Worm (Caenorhabditis elegans) whole organism, L4 larva: ENCODE measurements around the gene egrh-3.
A peak's percentile ranks its signal among the peaks of the same experiment; 100 is the strongest.

Experiments
- D1046.2 ChIP-seq: fragments of 200-800 bp; sonication (Bioruptor generic); IDR thresholded peaks from 2 replicates; pipeline ENCODE4 v1.3.6; 2022; ENCODE audit warnings: missing genetic modification characterization, missing compliant biosample characterization
- F37D6.2 ChIP-seq: sonication (generic microtip); optimal IDR thresholded peaks from 2 replicates; lab custom pipeline; 2016; ENCODE audit warnings: mild to moderate bottlenecking, missing genetic modification characterization, missing compliant biosample characterization
- F44E2.7 ChIP-seq: fragments of 200-800 bp; sonication (Bioruptor generic); IDR thresholded peaks from 2 replicates; pipeline ENCODE4 v2.1.2; 2022; ENCODE audit warnings: missing genetic modification characterization, missing compliant biosample characterization
- R02D3.7 ChIP-seq: fragments of 150-350 bp; sonication (generic microtip); optimal IDR thresholded peaks from 3 replicates; lab custom pipeline; 2014; ENCODE audit warnings: missing biosample characterization, missing genetic modification characterization
- T20F7.1 ChIP-seq: fragments of 200-800 bp; sonication (Bioruptor generic); optimal IDR thresholded peaks from 2 replicates; lab custom pipeline; 2018; ENCODE audit warnings: mild to moderate bottlenecking, missing genetic modification characterization, missing compliant biosample characterization
- Y105C5A.15 ChIP-seq: fragments of 200-800 bp; sonication (Bioruptor generic); IDR thresholded peaks from 2 replicates; pipeline ENCODE4 v1.3.6; 2022; ENCODE audit warnings: missing genetic modification characterization, missing compliant biosample characterization
- Y48G9A.11 ChIP-seq: fragments of 200-800 bp; sonication (Bioruptor generic); IDR thresholded peaks from 2 replicates; pipeline ENCODE4 v1.3.6; 2022; ENCODE audit warnings: missing genetic modification reagents, missing genetic modification characterization, missing compliant biosample characterization
- aha-1 ChIP-seq: fragments of 150-350 bp; peaks from one replicate; lab custom pipeline; 2014; ENCODE audit warnings: missing biosample characterization, missing genetic modification characterization
- ceh-44 ChIP-seq: fragments of 200-800 bp; sonication (Bioruptor generic); IDR thresholded peaks from 2 replicates; pipeline ENCODE4 v1.3.6; 2022; ENCODE audit warnings: missing genetic modification reagents, missing genetic modification characterization, missing compliant biosample characterization
- ceh-82 ChIP-seq: sonication (generic microtip); optimal IDR thresholded peaks from 2 replicates; lab custom pipeline; 2017; ENCODE audit warnings: missing biosample characterization, missing genetic modification characterization
- ctbp-1 ChIP-seq: fragments of 200-800 bp; sonication (Bioruptor generic); IDR thresholded peaks from 2 replicates; pipeline ENCODE4 v1.3.6; 2022; ENCODE audit warnings: missing genetic modification reagents, missing genetic modification characterization, missing compliant biosample characterization
- daf-19 ChIP-seq: fragments of 200-800 bp; sonication (Bioruptor generic); conservative IDR thresholded peaks from 2 replicates; pipeline ENCODE4 v1.3.6; 2022; ENCODE audit warnings: missing genetic modification characterization, missing compliant biosample characterization
- dmd-8 ChIP-seq: fragments of 200-800 bp; sonication (Bioruptor generic); IDR thresholded peaks from 2 replicates; pipeline ENCODE4 v1.3.6; 2022; ENCODE audit warnings: missing genetic modification characterization, missing compliant biosample characterization
- dpl-1 ChIP-seq: fragments of 150-350 bp; optimal IDR thresholded peaks from 2 replicates; lab custom pipeline; 2014; ENCODE audit warnings: missing biosample characterization, missing genetic modification reagents, missing genetic modification characterization
- duxl-1 ChIP-seq: sonication (generic microtip); optimal IDR thresholded peaks from 2 replicates; lab custom pipeline; 2016; ENCODE audit warnings: mild to moderate bottlenecking, missing genetic modification characterization, moderate library complexity, missing compliant biosample characterization; ENCODE audit not compliant: poor library complexity
- egl-27 ChIP-seq: sonication (generic microtip); optimal IDR thresholded peaks from 3 replicates; lab custom pipeline; 2017; ENCODE audit warnings: missing biosample characterization, missing genetic modification reagents, missing genetic modification characterization
- egl-43 ChIP-seq: fragments of 200-800 bp; sonication (Bioruptor generic); IDR thresholded peaks from 2 replicates; pipeline ENCODE4 v1.3.6; 2022; ENCODE audit warnings: missing genetic modification reagents, missing genetic modification characterization, missing compliant biosample characterization
- fos-1 ChIP-seq: fragments of 150-350 bp; optimal IDR thresholded peaks from 2 replicates; lab custom pipeline; 2014; ENCODE audit warnings: missing biosample characterization, missing genetic modification characterization
- gei-8 ChIP-seq: fragments of 200-800 bp; sonication (Bioruptor generic); optimal IDR thresholded peaks from 2 replicates; lab custom pipeline; 2018; ENCODE audit warnings: mild to moderate bottlenecking, missing genetic modification characterization, missing compliant biosample characterization
- hif-1 ChIP-seq, 2 experiments: sonication (generic microtip); optimal IDR thresholded peaks; 2 replicates each; lab custom pipeline; 2016 to 2017; ENCODE audit warnings: missing compliant biosample characterization in 2 of 2, missing genetic modification characterization in 2 of 2, missing genetic modification reagents in 2 of 2, missing genotype in 2 of 2, mild to moderate bottlenecking in 1 of 2
- jun-1 ChIP-seq: fragments of 150-350 bp; optimal IDR thresholded peaks from 2 replicates; lab custom pipeline; 2014; ENCODE audit warnings: missing biosample characterization, missing genetic modification reagents, missing genetic modification characterization
- lim-7 ChIP-seq: fragments of 200-800 bp; sonication (Bioruptor generic); IDR thresholded peaks from 2 replicates; pipeline ENCODE4 v1.3.6; 2022; ENCODE audit warnings: missing genetic modification characterization, missing compliant biosample characterization
- lin-13 ChIP-seq: fragments of 150-350 bp; optimal IDR thresholded peaks from 2 replicates; lab custom pipeline; 2014; ENCODE audit warnings: missing biosample characterization, missing genetic modification reagents, missing genetic modification characterization
- lin-38 ChIP-seq: fragments of 200-800 bp; sonication (Bioruptor generic); IDR thresholded peaks from 2 replicates; pipeline ENCODE4 v1.3.6; 2022; ENCODE audit warnings: missing genetic modification reagents, missing genetic modification characterization, missing compliant biosample characterization
- lin-39 ChIP-seq: fragments of 150-350 bp; optimal IDR thresholded peaks from 2 replicates; lab custom pipeline; 2014; ENCODE audit warnings: missing biosample characterization, missing genetic modification reagents, missing genetic modification characterization
- mdl-1 ChIP-seq, 2 experiments: fragments of 150-350 bp in 1 of 2; sonication (generic microtip) in 1 of 2; optimal IDR thresholded peaks; 2 replicates each; lab custom pipeline; 2014 to 2017; ENCODE audit warnings: missing biosample characterization in 2 of 2, missing genetic modification characterization in 2 of 2
- mdt-29 ChIP-seq: fragments of 200-800 bp; sonication (Bioruptor generic); IDR thresholded peaks from 2 replicates; pipeline ENCODE4 v1.3.6; 2022; ENCODE audit warnings: missing genetic modification reagents, missing genetic modification characterization, missing compliant biosample characterization
- mxl-2 ChIP-seq: fragments of 200-800 bp; sonication (Bioruptor generic); conservative IDR thresholded peaks from 2 replicates; pipeline ENCODE4 v1.3.6; 2022; ENCODE audit warnings: missing genetic modification reagents, missing genetic modification characterization, missing compliant biosample characterization
- nhr-25 ChIP-seq: sonication (generic microtip); optimal IDR thresholded peaks from 2 replicates; lab custom pipeline; 2017; ENCODE audit warnings: missing genetic modification characterization, mild to moderate bottlenecking, missing compliant biosample characterization, antibody characterized with exemption, moderate library complexity, borderline replicate concordance; ENCODE audit not compliant: insufficient read depth
- nhr-28 ChIP-seq: fragments of 150-350 bp; optimal IDR thresholded peaks from 2 replicates; lab custom pipeline; 2014; ENCODE audit warnings: missing biosample characterization, missing genetic modification characterization
- nhr-42 ChIP-seq: fragments of 200-800 bp; sonication (Bioruptor generic); IDR thresholded peaks from 2 replicates; pipeline ENCODE4 v1.3.6; 2022; ENCODE audit warnings: missing genetic modification characterization, missing compliant biosample characterization
- pqm-1 ChIP-seq: sonication (generic microtip); optimal IDR thresholded peaks from 2 replicates; lab custom pipeline; 2017; ENCODE audit warnings: missing biosample characterization, missing genetic modification characterization
- rbr-2 ChIP-seq: sonication (generic microtip); optimal IDR thresholded peaks from 2 replicates; lab custom pipeline; 2016; ENCODE audit warnings: missing genotype, missing genetic modification characterization, missing compliant biosample characterization
- skn-1 ChIP-seq: fragments of 150-350 bp; optimal IDR thresholded peaks from 2 replicates; lab custom pipeline; 2014; ENCODE audit warnings: missing biosample characterization, missing genetic modification characterization
- tag-97 ChIP-seq: fragments of 200-800 bp; sonication (Bioruptor generic); IDR thresholded peaks from 2 replicates; pipeline ENCODE4 v1.3.6; 2022; ENCODE audit warnings: missing genetic modification characterization, missing compliant biosample characterization
- tra-1 ChIP-seq: fragments of 200-800 bp; sonication (Bioruptor generic); IDR thresholded peaks from 2 replicates; pipeline ENCODE4 v1.3.6; 2022; ENCODE audit warnings: missing genetic modification reagents, missing genetic modification characterization, missing compliant biosample characterization
- unc-130 ChIP-seq: sonication (generic microtip); optimal IDR thresholded peaks from 2 replicates; lab custom pipeline; 2016; ENCODE audit warnings: missing genetic modification reagents, missing genetic modification characterization, missing compliant biosample characterization
- unc-39 ChIP-seq: sonication (generic microtip); optimal IDR thresholded peaks from 2 replicates; lab custom pipeline; 2017; ENCODE audit warnings: missing biosample characterization, missing genetic modification characterization
- unc-62 ChIP-seq, 3 experiments: fragments of 150-350 bp in 1 of 3; sonication (generic microtip); optimal IDR thresholded peaks in 2 of 3; peaks in 1 of 3; 1 replicate in 1 of 3; 2 replicates in 2 of 3; lab custom pipeline; 2014 to 2017; ENCODE audit warnings: missing biosample characterization in 3 of 3, missing genetic modification characterization in 3 of 3, missing genetic modification reagents in 3 of 3, missing genotype in 1 of 3
- zag-1 ChIP-seq: fragments of 150-350 bp; optimal IDR thresholded peaks from 2 replicates; lab custom pipeline; 2014; ENCODE audit warnings: missing biosample characterization, missing genetic modification characterization
- zfp-2 ChIP-seq: sonication (generic microtip); optimal IDR thresholded peaks from 2 replicates; lab custom pipeline; 2016; ENCODE audit warnings: mild to moderate bottlenecking, missing genetic modification characterization, missing compliant biosample characterization
- zfp-3 ChIP-seq: fragments of 200-800 bp; sonication (Bioruptor generic); conservative IDR thresholded peaks from 2 replicates; pipeline ENCODE4 v1.3.6; 2022; ENCODE audit warnings: missing genetic modification reagents, missing genetic modification characterization, missing compliant biosample characterization
- ztf-7 ChIP-seq: fragments of 150-350 bp; optimal IDR thresholded peaks from 2 replicates; lab custom pipeline; 2014; ENCODE audit warnings: missing biosample characterization, missing genetic modification characterization

Gene egrh-3

DNA sequence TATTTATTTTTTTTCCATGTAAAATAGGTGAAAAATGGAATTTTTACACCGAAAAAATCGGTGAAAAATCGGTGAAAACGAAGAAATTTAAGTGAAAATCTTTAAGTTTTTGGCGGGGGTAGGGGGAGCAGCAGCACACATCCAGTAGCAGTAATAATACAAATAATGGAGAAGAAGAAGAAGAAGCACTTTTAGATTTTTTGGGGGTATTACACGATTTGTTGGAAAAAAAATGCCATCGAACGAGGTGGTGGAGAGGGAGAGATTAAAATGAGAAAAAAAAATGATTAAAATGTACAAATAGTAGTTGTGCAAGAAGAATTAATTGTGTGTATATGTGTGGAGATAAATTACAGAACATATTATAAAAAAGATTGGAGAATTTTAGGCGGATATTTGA, 10.4 kb downstream of the egrh-3 start:
- TF ChIP-seq tra-1 (GFP tag; lab: Robert Waterston, UW): no peak
- no peak for TF ChIP-seq dpl-1
- TF ChIP-seq lim-7 (GFP tag; lab: Robert Waterston, UW): no peak
- TF ChIP-seq zfp-2 (tag; lab: Kevin White, UChicago): no peak
- no peak for TF ChIP-seq unc-62 (GFP tag; optimal IDR thresholded peaks at IDR 0.05 in 1 of 2; lab: Kevin White, UChicago)
- TF ChIP-seq unc-62 (tag; optimal IDR thresholded peaks at IDR 0.05; lab: Kevin White, UChicago): no peak
- no peak for TF ChIP-seq hif-1 (tag; optimal IDR thresholded peaks at IDR 0.05; lab: Kevin White, UChicago)
- TF ChIP-seq D1046.2 (GFP tag; lab: Robert Waterston, UW): no peak
- TF ChIP-seq egl-43 (GFP tag; lab: Robert Waterston, UW): no peak
- no peak for TF ChIP-seq zag-1 (tag; lab: Kevin White, UChicago)
- TF ChIP-seq gei-8 (GFP tag; lab: Kevin White, UChicago): no peak
- TF ChIP-seq jun-1 (tag; lab: Kevin White, UChicago): no peak
- no peak for TF ChIP-seq zfp-3 (GFP tag; lab: Robert Waterston, UW)
- TF ChIP-seq Y105C5A.15: no peak
- TF ChIP-seq ceh-44 (GFP tag; lab: Robert Waterston, UW): no peak
- TF ChIP-seq skn-1: no peak
- no peak for TF ChIP-seq dmd-8 (GFP tag; lab: Robert Waterston, UW)
- TF ChIP-seq T20F7.1 (GFP tag; lab: Kevin White, UChicago): no peak
- no peak for TF ChIP-seq R02D3.7
- no peak for TF ChIP-seq fos-1 (tag; lab: Kevin White, UChicago)

DNA sequence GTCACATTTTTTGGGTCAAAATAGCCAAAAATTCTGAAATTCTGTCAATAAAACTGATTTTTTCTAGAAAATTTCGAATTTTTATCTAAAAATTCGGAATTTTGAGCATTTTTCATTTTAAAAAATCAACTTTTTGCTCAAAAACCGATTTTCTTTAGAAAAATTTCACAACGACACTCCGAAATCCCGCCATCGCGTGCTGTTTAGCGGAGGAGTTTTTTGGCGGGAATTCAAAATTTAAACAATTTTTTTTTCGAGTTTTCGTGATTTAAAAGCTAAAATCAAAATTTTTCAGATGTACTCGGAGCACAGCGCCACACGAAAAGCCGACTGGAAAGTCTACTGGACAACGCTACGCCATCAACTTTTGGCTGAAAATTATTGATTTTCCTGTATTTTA, 10.9 kb downstream of the egrh-3 start:
- TF ChIP-seq unc-39 (tag; lab: Kevin White, UChicago) (no peak), nhr-25 (tag; lab: Kevin White, UChicago) (no peak), ctbp-1 (GFP tag; lab: Robert Waterston, UW) (no peak), F44E2.7 (GFP tag; lab: Robert Waterston, UW) (no peak), mxl-2 (GFP tag; lab: Robert Waterston, UW) (no peak), ztf-7 (tag; lab: Kevin White, UChicago) (no peak), mdl-1 (tag; optimal IDR thresholded peaks at IDR 0.05; lab: Kevin White, UChicago) (no peak), pqm-1 (tag; lab: Kevin White, UChicago) (no peak), lin-39 (tag; lab: Kevin White, UChicago) (no peak), aha-1 (no peak), lin-13 (no peak), zfp-3 (GFP tag; lab: Robert Waterston, UW) (no peak), R02D3.7 (no peak), duxl-1 (no peak), rbr-2 (tag; lab: Kevin White, UChicago) (no peak), lin-38 (GFP tag; lab: Robert Waterston, UW) (0 out of 2 replicates have a peak, but pooled peaks have one; percentile 3), ceh-82 (tag; lab: Kevin White, UChicago) (no peak), nhr-42 (no peak), jun-1 (tag; lab: Kevin White, UChicago) (no peak), nhr-28 (tag; lab: Kevin White, UChicago) (no peak), daf-19 (no peak), unc-130 (GFP tag; lab: Kevin White, UChicago) (no peak), egl-27 (no peak), F37D6.2 (no peak), dpl-1 (peak; percentile 45), mdt-29 (GFP tag; lab: Robert Waterston, UW) (no peak), tag-97 (no peak), T20F7.1 (GFP tag; lab: Kevin White, UChicago) (peak; percentile 57), Y48G9A.11 (GFP tag; lab: Robert Waterston, UW) (peak; percentile 94)
- TF ChIP-seq, all 104 proteins: peak for 4
